Worm (Caenorhabditis elegans) whole organism, L3 larva: ENCODE data around the gene fipr-3.

Experiments
- mdl-1 ChIP-seq: fragments of 150-350 bp; optimal IDR thresholded peaks from 2 replicates; lab custom pipeline; 2014; ENCODE audit warnings: missing biosample characterization, missing genetic modification characterization
- nhr-11 ChIP-seq: fragments of 150-350 bp; optimal IDR thresholded peaks from 2 replicates; lab custom pipeline; 2014; ENCODE audit warnings: missing biosample characterization, missing genetic modification characterization
- nhr-237 ChIP-seq: fragments of 150-350 bp; optimal IDR thresholded peaks from 2 replicates; lab custom pipeline; 2014; ENCODE audit warnings: missing biosample characterization, missing genetic modification characterization
- unc-39 ChIP-seq: sonication (generic microtip); optimal IDR thresholded peaks from 4 replicates; lab custom pipeline; 2017; ENCODE audit warnings: missing biosample characterization, missing genetic modification characterization
- unc-62 ChIP-seq: fragments of 150-350 bp; sonication (generic microtip); optimal IDR thresholded peaks from 4 replicates; lab custom pipeline; 2014; ENCODE audit warnings: missing biosample characterization, missing genetic modification reagents, missing genetic modification characterization

ce11 chrX:14469284-14469683 lies 46.1 kb downstream of the fipr-3 start, which contains the start of gene M163.9:
- TF ChIP-seq nhr-11 (tag; lab: Kevin White, UChicago) (no peak), unc-62 (GFP tag; lab: Kevin White, UChicago) (no peak), nhr-237 (tag; lab: Kevin White, UChicago) (no peak), unc-39 (tag; lab: Kevin White, UChicago) (no peak), mdl-1 (tag; lab: Kevin White, UChicago) (no peak)
